Worm (Caenorhabditis elegans) whole organism, young adult: ENCODE measurements around the gene F36H5.18.

ENCODE experiments used
- B0035.1 ChIP-seq: sonication (generic microtip); optimal IDR thresholded peaks from 2 replicates; lab custom pipeline; 2016; ENCODE audit warnings: missing genetic modification characterization, mild to moderate bottlenecking, missing compliant biosample characterization, missing genotype, missing genetic modification reagents
- B0261.1 ChIP-seq: sonication (generic microtip); optimal IDR thresholded peaks from 2 replicates; lab custom pipeline; 2016; ENCODE audit warnings: mild to moderate bottlenecking, missing genetic modification characterization, moderate library complexity, missing compliant biosample characterization
- C06A6.2 ChIP-seq: fragments of 200-800 bp; sonication (Bioruptor generic); conservative IDR thresholded peaks from 2 replicates; pipeline ENCODE4 v1.3.6; 2022; ENCODE audit warnings: missing genetic modification characterization, missing compliant biosample characterization
- C17E4.6 ChIP-seq: fragments of 200-800 bp; sonication (Bioruptor generic); IDR thresholded peaks from 2 replicates; pipeline ENCODE4 v1.3.6; 2022; ENCODE audit warnings: missing genetic modification reagents, missing genetic modification characterization, missing compliant biosample characterization
- F10E7.11 ChIP-seq: sonication (generic microtip); optimal IDR thresholded peaks from 2 replicates; lab custom pipeline; 2017; ENCODE audit warnings: mild to moderate bottlenecking, missing genetic modification characterization, moderate library complexity, missing compliant biosample characterization
- F22D6.2 ChIP-seq: sonication (generic microtip); optimal IDR thresholded peaks from 2 replicates; lab custom pipeline; 2016; ENCODE audit warnings: mild to moderate bottlenecking, missing genetic modification characterization, missing compliant biosample characterization
- F37B4.10 ChIP-seq: fragments of 200-800 bp; sonication (Bioruptor generic); IDR thresholded peaks from 2 replicates; pipeline ENCODE4 v1.3.6; 2022; ENCODE audit warnings: missing genetic modification characterization, missing compliant biosample characterization
- F39B2.1 ChIP-seq: fragments of 200-800 bp; sonication (Bioruptor generic); IDR thresholded peaks from 2 replicates; pipeline ENCODE4 v1.3.6; 2022; ENCODE audit warnings: missing genetic modification reagents, missing genetic modification characterization, missing compliant biosample characterization
- F49E8.2 ChIP-seq: sonication (generic microtip); optimal IDR thresholded peaks from 3 replicates; lab custom pipeline; 2017; ENCODE audit warnings: missing genetic modification characterization, mild to moderate bottlenecking, missing compliant biosample characterization, antibody characterized with exemption, moderate library complexity; ENCODE audit not compliant: insufficient read depth
- F55B11.4 ChIP-seq: sonication (generic microtip); optimal IDR thresholded peaks from 2 replicates; lab custom pipeline; 2016; ENCODE audit warnings: missing compliant biosample characterization, missing genetic modification characterization, borderline replicate concordance; ENCODE audit not compliant: insufficient read depth
- Y56A3A.18 ChIP-seq: fragments of 200-800 bp; sonication (Bioruptor generic); IDR thresholded peaks from 2 replicates; pipeline ENCODE4 v1.3.6; 2022; ENCODE audit warnings: missing genetic modification reagents, missing genetic modification characterization, missing compliant biosample characterization
- Y67H2A.10 ChIP-seq: fragments of 200-800 bp; sonication (Bioruptor generic); conservative IDR thresholded peaks from 2 replicates; pipeline ENCODE4 v1.3.6; 2022; ENCODE audit warnings: missing genetic modification reagents, missing genetic modification characterization, missing compliant biosample characterization
- ZK185.1 ChIP-seq: sonication (generic microtip); optimal IDR thresholded peaks from 2 replicates; lab custom pipeline; 2016; ENCODE audit warnings: mild to moderate bottlenecking, missing genetic modification characterization, missing compliant biosample characterization; ENCODE audit not compliant: poor library complexity, severe bottlenecking
- athp-1 ChIP-seq: sonication (generic microtip); optimal IDR thresholded peaks from 2 replicates; lab custom pipeline; 2017; ENCODE audit warnings: mild to moderate bottlenecking, missing genetic modification characterization, missing compliant biosample characterization
- ccch-3 ChIP-seq: fragments of 200-800 bp; sonication (Bioruptor generic); optimal IDR thresholded peaks from 2 replicates; lab custom pipeline; 2018; ENCODE audit warnings: mild to moderate bottlenecking, missing genetic modification characterization, missing compliant biosample characterization
- dox-1 ChIP-seq: fragments of 200-800 bp; sonication (Bioruptor generic); IDR thresholded peaks from 2 replicates; pipeline ENCODE4 v1.3.6; 2022; ENCODE audit warnings: missing genetic modification reagents, missing genetic modification characterization, missing compliant biosample characterization
- dpl-1 ChIP-seq: fragments of 150-350 bp; optimal IDR thresholded peaks from 2 replicates; lab custom pipeline; 2014; ENCODE audit warnings: missing biosample characterization, missing genetic modification reagents, missing genetic modification characterization
- efl-1 ChIP-seq: fragments of 150-350 bp; optimal IDR thresholded peaks from 2 replicates; lab custom pipeline; 2014; ENCODE audit warnings: missing biosample characterization, missing genetic modification reagents, missing genetic modification characterization
- hmg-1.2 ChIP-seq: fragments of 200-800 bp; sonication (Bioruptor generic); IDR thresholded peaks from 2 replicates; pipeline ENCODE4 v1.3.6; 2022; ENCODE audit warnings: missing genetic modification reagents, missing genetic modification characterization, missing compliant biosample characterization
- hmg-20 ChIP-seq: fragments of 200-800 bp; sonication (Bioruptor generic); IDR thresholded peaks from 2 replicates; pipeline ENCODE4 v1.3.6; 2022; ENCODE audit warnings: missing genetic modification reagents, missing genetic modification characterization, missing compliant biosample characterization
- hsf-1 ChIP-seq: fragments of 200-800 bp; sonication (Bioruptor generic); IDR thresholded peaks from 2 replicates; pipeline ENCODE4 v1.3.6; 2022; ENCODE audit warnings: missing genetic modification reagents, missing genetic modification characterization, missing compliant biosample characterization
- let-607 ChIP-seq, 2 experiments: fragments of 200-800 bp in 1 of 2; sonication (Bioruptor generic) in 1 of 2; sonication (generic microtip) in 1 of 2; optimal IDR thresholded peaks; 2 replicates each; lab custom pipeline; 2016 to 2018; ENCODE audit warnings: mild to moderate bottlenecking in 2 of 2, missing compliant biosample characterization in 2 of 2, missing genetic modification characterization in 2 of 2, moderate library complexity in 2 of 2, missing genotype in 1 of 2
- lin-54 ChIP-seq: fragments of 200-800 bp; sonication (Bioruptor generic); optimal IDR thresholded peaks from 2 replicates; lab custom pipeline; 2018; ENCODE audit warnings: mild to moderate bottlenecking, missing genetic modification characterization, missing compliant biosample characterization
- lsl-1 ChIP-seq: fragments of 200-800 bp; sonication (Bioruptor generic); optimal IDR thresholded peaks from 2 replicates; lab custom pipeline; 2018; ENCODE audit warnings: mild to moderate bottlenecking, missing genetic modification characterization, moderate library complexity, missing compliant biosample characterization
- madf-10 ChIP-seq: sonication (generic microtip); optimal IDR thresholded peaks from 2 replicates; lab custom pipeline; 2016; ENCODE audit warnings: mild to moderate bottlenecking, missing genetic modification characterization, missing compliant biosample characterization
- madf-6 ChIP-seq: fragments of 200-800 bp; sonication (Bioruptor generic); IDR thresholded peaks from 2 replicates; pipeline ENCODE4 v1.3.6; 2022; ENCODE audit warnings: missing genetic modification reagents, missing genetic modification characterization, missing compliant biosample characterization
- mel-28 ChIP-seq: sonication (generic microtip); optimal IDR thresholded peaks from 2 replicates; lab custom pipeline; 2016; ENCODE audit warnings: borderline replicate concordance, mild to moderate bottlenecking, missing genetic modification characterization, missing compliant biosample characterization
- mxl-1 ChIP-seq: sonication (generic microtip); optimal IDR thresholded peaks from 2 replicates; lab custom pipeline; 2016; ENCODE audit warnings: missing genetic modification characterization, missing compliant biosample characterization
- nfyb-1 ChIP-seq: fragments of 200-800 bp; sonication (Bioruptor generic); IDR thresholded peaks from 2 replicates; pipeline ENCODE4 v1.3.6; 2022; ENCODE audit warnings: missing genetic modification reagents, missing genetic modification characterization, missing compliant biosample characterization
- repo-1 ChIP-seq: sonication (generic microtip); optimal IDR thresholded peaks from 2 replicates; lab custom pipeline; 2017; ENCODE audit warnings: mild to moderate bottlenecking, missing genetic modification characterization, missing compliant biosample characterization
- sdz-38 ChIP-seq: sonication (generic microtip); optimal IDR thresholded peaks from 2 replicates; lab custom pipeline; 2016; ENCODE audit warnings: missing genotype, missing genetic modification characterization, missing compliant biosample characterization
- snpc-3.4 ChIP-seq: sonication (generic microtip); optimal IDR thresholded peaks from 2 replicates; lab custom pipeline; 2017; ENCODE audit warnings: missing genetic modification characterization, mild to moderate bottlenecking, missing compliant biosample characterization, antibody characterized with exemption, moderate library complexity, missing genotype, missing genetic modification reagents
- tbx-9 ChIP-seq: sonication (generic microtip); optimal IDR thresholded peaks from 2 replicates; lab custom pipeline; 2016; ENCODE audit warnings: borderline replicate concordance, missing genetic modification characterization, inconsistent platforms, missing compliant biosample characterization
- ztf-25 ChIP-seq: fragments of 200-800 bp; sonication (Bioruptor generic); IDR thresholded peaks from 2 replicates; pipeline ENCODE4 v1.3.6; 2022; ENCODE audit warnings: missing genetic modification reagents, missing genetic modification characterization, missing compliant biosample characterization
- ztf-26 ChIP-seq: sonication (generic microtip); optimal IDR thresholded peaks from 2 replicates; lab custom pipeline; 2017; ENCODE audit warnings: missing genetic modification characterization, missing compliant biosample characterization
- ztf-28 ChIP-seq: fragments of 200-800 bp; sonication (Bioruptor generic); IDR thresholded peaks from 2 replicates; pipeline ENCODE4 v1.3.6; 2022; ENCODE audit warnings: missing genetic modification reagents, missing genetic modification characterization, missing compliant biosample characterization

The F36H5.18 gene

ce11 chrII:1786209-1786608 lies 26.5 kb downstream of the F36H5.18 start, which contains the start of gene C08F1.10:
Gene C08F1.10 (minus strand): TSS chrII:1786309.
- TF ChIP-seq let-607 (tag; optimal IDR thresholded peaks at IDR 0.05; lab: Kevin White, UChicago) (no peak), athp-1 (tag; lab: Kevin White, UChicago) (no peak), tbx-9 (tag; lab: Kevin White, UChicago) (no peak), F22D6.2 (no peak), hmg-20 (no peak), mel-28 (tag; lab: Kevin White, UChicago) (no peak), B0035.1 (no peak), B0261.1 (tag; lab: Kevin White, UChicago) (no peak), snpc-3.4 (tag; lab: Kevin White, UChicago) (no peak), efl-1 (no peak), ztf-26 (tag; lab: Kevin White, UChicago) (no peak)

- TF ChIP-seq madf-6 (GFP tag; lab: Robert Waterston, UW) (no peak), madf-10 (tag; lab: Kevin White, UChicago) (no peak), ztf-28 (GFP tag; lab: Robert Waterston, UW) (no peak), lin-54 (GFP tag; lab: Kevin White, UChicago) (no peak), hsf-1 (no peak), hmg-20 (no peak), mxl-1 (no peak), F37B4.10 (no peak), let-607 (tag; optimal IDR thresholded peaks at IDR 0.05; lab: Kevin White, UChicago) (no peak), F10E7.11 (tag; lab: Kevin White, UChicago) (no peak), ccch-3 (GFP tag; lab: Kevin White, UChicago) (no peak), sdz-38 (no peak), C17E4.6 (GFP tag; lab: Robert Waterston, UW) (no peak), repo-1 (tag; lab: Kevin White, UChicago) (no peak), hmg-1.2 (GFP tag; lab: Robert Waterston, UW) (no peak), dox-1 (GFP tag; lab: Robert Waterston, UW) (no peak), C06A6.2 (GFP tag; lab: Robert Waterston, UW) (no peak), dpl-1 (GFP tag; lab: Kevin White, UChicago) (no peak)
Measured at ce11 chrII:1787208-1787607, 27.5 kb downstream of the F36H5.18 start.

- TF ChIP-seq F49E8.2 (tag; lab: Kevin White, UChicago) (no peak), F39B2.1 (GFP tag; lab: Robert Waterston, UW) (no peak), F55B11.4 (tag; lab: Kevin White, UChicago) (no peak), ztf-25 (GFP tag; lab: Robert Waterston, UW) (no peak), lsl-1 (no peak), Y56A3A.18 (no peak), Y67H2A.10 (GFP tag; lab: Robert Waterston, UW) (no peak), ZK185.1 (tag; lab: Kevin White, UChicago) (no peak), nfyb-1 (GFP tag; lab: Robert Waterston, UW) (no peak)
- TF ChIP-seq, all 124 proteins: peak for 0
Measured at ce11 chrII:1788087-1788486, 28.4 kb downstream of the F36H5.18 start, which contains the start of the genes C08F1.6 and fbxb-13. Gene C08F1.6 (minus strand): TSS chrII:1788187. Gene fbxb-13 (plus strand): TSS chrII:1788277.
